Worm (Caenorhabditis elegans) whole organism, L4 larva: ENCODE measurements around the gene cha-1.
A peak's percentile ranks its signal among the peaks of the same experiment; 100 is the strongest.

Experiments
- F10B5.3 ChIP-seq: sonication (generic microtip); optimal IDR thresholded peaks from 2 replicates; lab custom pipeline; 2016; ENCODE audit warnings: mild to moderate bottlenecking, missing genetic modification characterization, missing compliant biosample characterization
- F44E2.7 ChIP-seq: fragments of 200-800 bp; sonication (Bioruptor generic); IDR thresholded peaks from 2 replicates; pipeline ENCODE4 v2.1.2; 2022; ENCODE audit warnings: missing genetic modification characterization, missing compliant biosample characterization
- Y75B8A.6 ChIP-seq: fragments of 200-800 bp; sonication (Bioruptor generic); IDR thresholded peaks from 2 replicates; pipeline ENCODE4 v1.3.6; 2022; ENCODE audit warnings: missing genetic modification reagents, missing genetic modification characterization, missing compliant biosample characterization
- ZK337.2 ChIP-seq: fragments of 200-800 bp; sonication (Bioruptor generic); IDR thresholded peaks from 2 replicates; pipeline ENCODE4 v1.3.6; 2022; ENCODE audit warnings: missing genetic modification reagents, missing genetic modification characterization, missing compliant biosample characterization
- ZK546.5 ChIP-seq, 2 experiments: sonication (generic microtip); optimal IDR thresholded peaks; 2 replicates each; lab custom pipeline; 2017; ENCODE audit warnings: missing biosample characterization in 2 of 2, missing genetic modification characterization in 2 of 2
- aha-1 ChIP-seq: fragments of 150-350 bp; peaks from one replicate; lab custom pipeline; 2014; ENCODE audit warnings: missing biosample characterization, missing genetic modification characterization
- aly-2 ChIP-seq: sonication (generic microtip); optimal IDR thresholded peaks from 2 replicates; lab custom pipeline; 2018; ENCODE audit warnings: missing biosample characterization, missing genetic modification characterization
- ama-1 ChIP-seq: fragments of 150-350 bp; optimal IDR thresholded peaks from 2 replicates; lab custom pipeline; 2014; ENCODE audit warnings: inconsistent platforms, mixed read lengths
- arid-1 ChIP-seq: fragments of 200-800 bp; sonication (Bioruptor generic); conservative IDR thresholded peaks from 2 replicates; pipeline ENCODE4 v1.3.6; 2022; ENCODE audit warnings: missing genetic modification reagents, missing genetic modification characterization, missing compliant biosample characterization
- ceh-20 ChIP-seq: fragments of 200-800 bp; sonication (Bioruptor generic); IDR thresholded peaks from 2 replicates; pipeline ENCODE4 v1.3.6; 2022; ENCODE audit warnings: missing genetic modification reagents, missing genetic modification characterization, missing compliant biosample characterization
- ceh-28 ChIP-seq: fragments of 150-350 bp; optimal IDR thresholded peaks from 2 replicates; lab custom pipeline; 2014; ENCODE audit warnings: missing biosample characterization, missing genetic modification reagents, missing genetic modification characterization
- ceh-44 ChIP-seq: fragments of 200-800 bp; sonication (Bioruptor generic); IDR thresholded peaks from 2 replicates; pipeline ENCODE4 v1.3.6; 2022; ENCODE audit warnings: missing genetic modification reagents, missing genetic modification characterization, missing compliant biosample characterization
- ceh-82 ChIP-seq: sonication (generic microtip); optimal IDR thresholded peaks from 2 replicates; lab custom pipeline; 2017; ENCODE audit warnings: missing biosample characterization, missing genetic modification characterization
- ces-1 ChIP-seq: fragments of 150-350 bp; sonication (generic microtip); optimal IDR thresholded peaks from 4 replicates; lab custom pipeline; 2014; ENCODE audit warnings: missing biosample characterization, missing genetic modification reagents, missing genetic modification characterization
- daf-8 ChIP-seq: fragments of 200-800 bp; sonication (Bioruptor generic); IDR thresholded peaks from 2 replicates; pipeline ENCODE4 v1.3.6; 2022; ENCODE audit warnings: missing genetic modification characterization, missing compliant biosample characterization
- dmd-6 ChIP-seq: fragments of 200-800 bp; sonication (Bioruptor generic); IDR thresholded peaks from 2 replicates; pipeline ENCODE4 v1.3.6; 2022; ENCODE audit warnings: missing genetic modification reagents, missing genetic modification characterization, missing compliant biosample characterization
- dpl-1 ChIP-seq: fragments of 150-350 bp; optimal IDR thresholded peaks from 2 replicates; lab custom pipeline; 2014; ENCODE audit warnings: missing biosample characterization, missing genetic modification reagents, missing genetic modification characterization
- duxl-1 ChIP-seq: sonication (generic microtip); optimal IDR thresholded peaks from 2 replicates; lab custom pipeline; 2016; ENCODE audit warnings: mild to moderate bottlenecking, missing genetic modification characterization, moderate library complexity, missing compliant biosample characterization; ENCODE audit not compliant: poor library complexity
- dve-1 ChIP-seq: sonication (generic microtip); optimal IDR thresholded peaks from 2 replicates; lab custom pipeline; 2017; ENCODE audit warnings: antibody characterized with exemption, mild to moderate bottlenecking, missing genetic modification characterization, missing compliant biosample characterization; ENCODE audit not compliant: insufficient read depth
- egl-43 ChIP-seq: fragments of 200-800 bp; sonication (Bioruptor generic); IDR thresholded peaks from 2 replicates; pipeline ENCODE4 v1.3.6; 2022; ENCODE audit warnings: missing genetic modification reagents, missing genetic modification characterization, missing compliant biosample characterization
- lim-7 ChIP-seq: fragments of 200-800 bp; sonication (Bioruptor generic); IDR thresholded peaks from 2 replicates; pipeline ENCODE4 v1.3.6; 2022; ENCODE audit warnings: missing genetic modification characterization, missing compliant biosample characterization
- lin-13 ChIP-seq: fragments of 150-350 bp; optimal IDR thresholded peaks from 2 replicates; lab custom pipeline; 2014; ENCODE audit warnings: missing biosample characterization, missing genetic modification reagents, missing genetic modification characterization
- lin-29 ChIP-seq: fragments of 200-800 bp; sonication (Bioruptor generic); IDR thresholded peaks from 2 replicates; pipeline ENCODE4 v1.3.6; 2022; ENCODE audit warnings: missing genetic modification reagents, missing genetic modification characterization, missing compliant biosample characterization
- lir-3 ChIP-seq: sonication (generic microtip); optimal IDR thresholded peaks from 2 replicates; lab custom pipeline; 2016; ENCODE audit warnings: mild to moderate bottlenecking, missing genetic modification characterization, missing compliant biosample characterization
- madf-5 ChIP-seq, 2 experiments: fragments of 200-800 bp; sonication (Bioruptor generic); IDR thresholded peaks; 2 replicates each; pipeline ENCODE4 v1.3.6; 2022; ENCODE audit warnings: missing compliant biosample characterization in 2 of 2, missing genetic modification characterization in 2 of 2
- mdl-1 ChIP-seq, 2 experiments: fragments of 150-350 bp in 1 of 2; sonication (generic microtip) in 1 of 2; optimal IDR thresholded peaks; 2 replicates each; lab custom pipeline; 2014 to 2017; ENCODE audit warnings: missing biosample characterization in 2 of 2, missing genetic modification characterization in 2 of 2
- mdt-29 ChIP-seq: fragments of 200-800 bp; sonication (Bioruptor generic); IDR thresholded peaks from 2 replicates; pipeline ENCODE4 v1.3.6; 2022; ENCODE audit warnings: missing genetic modification reagents, missing genetic modification characterization, missing compliant biosample characterization
- nhr-111 ChIP-seq: fragments of 200-800 bp; sonication (Bioruptor generic); optimal IDR thresholded peaks from 2 replicates; lab custom pipeline; 2018; ENCODE audit warnings: mild to moderate bottlenecking, missing genetic modification characterization, missing compliant biosample characterization
- nhr-237 ChIP-seq: sonication (generic microtip); optimal IDR thresholded peaks from 2 replicates; lab custom pipeline; 2017; ENCODE audit warnings: missing biosample characterization, missing genetic modification characterization
- nhr-28 ChIP-seq: fragments of 150-350 bp; optimal IDR thresholded peaks from 2 replicates; lab custom pipeline; 2014; ENCODE audit warnings: missing biosample characterization, missing genetic modification characterization
- nhr-42 ChIP-seq: fragments of 200-800 bp; sonication (Bioruptor generic); IDR thresholded peaks from 2 replicates; pipeline ENCODE4 v1.3.6; 2022; ENCODE audit warnings: missing genetic modification characterization, missing compliant biosample characterization
- php-3 ChIP-seq: fragments of 200-800 bp; sonication (Bioruptor generic); IDR thresholded peaks from 2 replicates; pipeline ENCODE4 v1.3.6; 2022; ENCODE audit warnings: missing genetic modification reagents, missing genetic modification characterization, missing compliant biosample characterization
- rbr-2 ChIP-seq: sonication (generic microtip); optimal IDR thresholded peaks from 2 replicates; lab custom pipeline; 2016; ENCODE audit warnings: missing genotype, missing genetic modification characterization, missing compliant biosample characterization
- sdz-12 ChIP-seq: fragments of 200-800 bp; sonication (Bioruptor generic); optimal IDR thresholded peaks from 2 replicates; lab custom pipeline; 2018; ENCODE audit warnings: mild to moderate bottlenecking, missing genetic modification characterization, missing compliant biosample characterization
- set-16 ChIP-seq: fragments of 200-800 bp; sonication (Bioruptor generic); IDR thresholded peaks from 2 replicates; pipeline ENCODE4 v1.3.6; 2022; ENCODE audit warnings: missing genetic modification reagents, missing genetic modification characterization, missing compliant biosample characterization
- skn-1 ChIP-seq: fragments of 150-350 bp; optimal IDR thresholded peaks from 2 replicates; lab custom pipeline; 2014; ENCODE audit warnings: missing biosample characterization, missing genetic modification characterization
- snpc-1.2 ChIP-seq: fragments of 200-800 bp; sonication (Bioruptor generic); IDR thresholded peaks from 2 replicates; pipeline ENCODE4 v1.3.6; 2022; ENCODE audit warnings: missing genetic modification reagents, missing genetic modification characterization, missing compliant biosample characterization
- snpc-4 ChIP-seq: fragments of 150-350 bp; optimal IDR thresholded peaks from 2 replicates; lab custom pipeline; 2014; ENCODE audit warnings: missing biosample characterization, missing genetic modification characterization
- spr-1 ChIP-seq: sonication (generic microtip); optimal IDR thresholded peaks from 2 replicates; lab custom pipeline; 2016; ENCODE audit warnings: mild to moderate bottlenecking, missing genetic modification characterization, missing compliant biosample characterization
- spr-3 ChIP-seq: fragments of 200-800 bp; sonication (Bioruptor generic); optimal IDR thresholded peaks from 2 replicates; lab custom pipeline; 2018; ENCODE audit warnings: mild to moderate bottlenecking, missing genetic modification characterization, missing compliant biosample characterization
- unc-130 ChIP-seq: sonication (generic microtip); optimal IDR thresholded peaks from 2 replicates; lab custom pipeline; 2016; ENCODE audit warnings: missing genetic modification reagents, missing genetic modification characterization, missing compliant biosample characterization
- unc-62 ChIP-seq, 3 experiments: fragments of 150-350 bp in 1 of 3; sonication (generic microtip); optimal IDR thresholded peaks in 2 of 3; peaks in 1 of 3; 1 replicate in 1 of 3; 2 replicates in 2 of 3; lab custom pipeline; 2014 to 2017; ENCODE audit warnings: missing biosample characterization in 3 of 3, missing genetic modification characterization in 3 of 3, missing genetic modification reagents in 3 of 3, missing genotype in 1 of 3
- zag-1 ChIP-seq: fragments of 150-350 bp; optimal IDR thresholded peaks from 2 replicates; lab custom pipeline; 2014; ENCODE audit warnings: missing biosample characterization, missing genetic modification characterization
- zfp-2 ChIP-seq: sonication (generic microtip); optimal IDR thresholded peaks from 2 replicates; lab custom pipeline; 2016; ENCODE audit warnings: mild to moderate bottlenecking, missing genetic modification characterization, missing compliant biosample characterization
- ztf-11 ChIP-seq: fragments of 150-350 bp; optimal IDR thresholded peaks from 2 replicates; lab custom pipeline; 2014; ENCODE audit warnings: missing biosample characterization, missing genetic modification characterization
- ztf-7 ChIP-seq: fragments of 150-350 bp; optimal IDR thresholded peaks from 2 replicates; lab custom pipeline; 2014; ENCODE audit warnings: missing biosample characterization, missing genetic modification characterization

cha-1 gene

DNA sequence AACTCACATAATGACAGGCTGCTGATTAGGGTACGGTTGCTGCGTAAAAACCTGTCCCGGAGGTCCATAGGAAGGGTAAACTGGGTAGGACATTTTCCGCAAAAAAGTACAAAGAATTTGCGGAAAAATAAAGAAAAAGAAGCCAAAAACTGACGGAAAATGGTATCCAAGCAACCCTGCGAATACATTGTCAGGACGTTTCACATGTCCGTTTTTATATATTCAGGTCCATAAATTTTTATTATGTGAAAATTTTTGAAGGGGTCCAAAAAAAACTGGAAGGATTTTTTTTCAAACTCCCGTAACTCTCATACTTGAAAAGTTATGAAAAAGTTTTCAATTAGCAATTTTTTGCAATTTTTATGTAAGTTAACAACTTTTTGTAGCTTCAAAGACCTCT is 17.7 kb upstream of the cha-1 start, which contains the start of gene CC8.3:
TSS of gene CC8.3 (minus strand) at position 101 of the 400 bp plus-strand sequence.
- TF ChIP-seq ceh-44 (no peak), daf-8 (no peak), aha-1 (tag; lab: Kevin White, UChicago) (no peak), ces-1 (GFP tag; lab: Kevin White, UChicago) (no peak), ceh-82 (no peak), F10B5.3 (tag; lab: Kevin White, UChicago) (no peak), sdz-12 (GFP tag; lab: Kevin White, UChicago) (no peak), nhr-111 (GFP tag; lab: Kevin White, UChicago) (no peak), zfp-2 (tag; lab: Kevin White, UChicago) (no peak), unc-62 (GFP tag; optimal IDR thresholded peaks at IDR 0.05 in 1 of 2; lab: Kevin White, UChicago) (no peak), unc-62 (tag; optimal IDR thresholded peaks at IDR 0.05; lab: Kevin White, UChicago) (no peak), aly-2 (tag; lab: Kevin White, UChicago) (no peak), ama-1 (lab: Kevin White, UChicago) (no peak), zag-1 (tag; lab: Kevin White, UChicago) (no peak), spr-3 (GFP tag; lab: Kevin White, UChicago) (no peak), Y75B8A.6 (GFP tag; lab: Robert Waterston, UW) (no peak), dve-1 (tag; lab: Kevin White, UChicago) (no peak), spr-1 (tag; lab: Kevin White, UChicago) (no peak), snpc-1.2 (GFP tag; lab: Robert Waterston, UW) (no peak)

DNA sequence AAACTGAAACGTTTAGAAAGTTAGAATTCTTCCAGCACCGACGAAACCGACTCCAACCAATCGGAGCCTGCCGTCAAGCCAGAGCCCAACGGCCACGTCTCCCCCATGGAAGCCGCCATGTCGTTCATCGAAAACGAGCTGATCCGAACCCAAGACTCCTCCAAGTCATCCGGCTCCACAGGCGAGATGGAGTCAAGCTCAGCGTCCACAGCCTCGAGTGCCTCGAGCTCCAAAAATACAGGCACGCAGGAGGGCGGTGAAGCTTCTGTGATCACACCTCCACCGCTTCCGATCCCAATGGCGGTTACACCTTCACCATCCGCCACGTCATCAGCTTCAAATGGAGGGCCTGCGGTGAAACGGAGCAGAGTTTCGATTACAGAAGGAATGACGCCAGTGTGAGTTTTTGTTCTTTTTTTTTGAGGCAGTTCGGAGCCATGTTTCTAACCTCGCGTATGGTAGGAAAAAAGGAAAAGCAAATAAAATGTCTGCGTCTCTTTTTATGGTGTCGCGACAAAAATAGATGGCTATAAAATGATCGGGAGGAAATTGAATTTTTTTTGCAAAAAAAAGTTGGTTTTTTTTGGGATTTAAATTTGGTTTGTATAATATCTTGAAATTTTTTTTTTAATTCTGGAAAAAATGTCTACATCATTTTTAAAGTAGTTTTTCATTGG is 13.9 kb upstream of the cha-1 start:
- TF ChIP-seq nhr-237 (tag; lab: Kevin White, UChicago) (no peak), set-16 (GFP tag; lab: Robert Waterston, UW) (peak; percentile 88), arid-1 (no peak), ceh-20 (GFP tag; lab: Robert Waterston, UW) (no peak), snpc-4 (no peak), nhr-28 (peak; percentile 27), dve-1 (tag; lab: Kevin White, UChicago) (peak; percentile 5), ZK546.5 (tag; optimal IDR thresholded peaks at IDR 0.05; lab: Kevin White, UChicago) (no peak), lin-29 (GFP tag; lab: Robert Waterston, UW) (no peak), php-3 (GFP tag; lab: Robert Waterston, UW) (0 out of 2 replicates have a peak, but pooled peaks have one; percentile 16), nhr-111 (GFP tag; lab: Kevin White, UChicago) (no peak), duxl-1 (no peak)

DNA sequence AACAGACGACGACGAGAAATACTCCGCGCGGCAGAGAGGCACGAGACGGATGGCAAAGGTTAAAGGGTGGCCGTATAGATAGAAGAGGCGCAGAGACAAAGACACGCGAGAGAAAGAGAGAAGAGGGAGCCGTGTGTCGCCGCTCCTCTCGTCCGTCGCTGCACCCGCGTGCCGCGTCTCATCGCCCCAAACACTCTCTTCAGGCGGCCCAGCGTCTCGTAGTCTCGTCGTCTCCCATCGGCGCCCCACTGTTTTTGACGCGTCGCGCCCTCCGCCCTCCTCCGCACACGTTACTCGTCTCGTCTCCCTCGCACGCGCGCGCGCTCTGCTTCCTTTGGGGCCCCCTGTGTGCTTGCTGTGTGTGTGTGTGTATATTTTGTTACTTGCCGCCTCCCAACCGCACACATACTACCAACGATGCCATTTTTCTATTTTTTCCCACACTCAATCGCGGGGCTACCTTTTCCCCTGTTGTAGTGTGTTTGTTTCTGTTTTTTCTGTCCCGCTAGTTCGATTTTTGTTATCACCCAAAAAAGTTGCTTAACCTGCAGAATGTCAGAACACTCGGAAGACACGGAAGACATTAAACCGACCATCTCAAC is 12.1 kb upstream of the cha-1 start, which contains the start of gene madf-9:
TSS of gene madf-9 (plus strand) at position 552 of the 602 bp plus-strand sequence.
- TF ChIP-seq madf-5 (GFP tag; IDR thresholded peaks at IDR 0.05; lab: Robert Waterston, UW) (0 out of 4 replicates have a peak, but pooled peaks of 1 of the 2 experiments have one; percentile 28), egl-43 (peak; percentile 83), nhr-42 (GFP tag; lab: Robert Waterston, UW) (peak; percentile 76; the same call in 1 of the 2 replicates), mdl-1 (tag; optimal IDR thresholded peaks at IDR 0.05; lab: Kevin White, UChicago) (peak; percentile 78 to 88), lin-13 (GFP tag; lab: Kevin White, UChicago) (no peak), ceh-20 (GFP tag; lab: Robert Waterston, UW) (peak; percentile 22; the same call in 1 of the 2 replicates), ceh-28 (tag; lab: Kevin White, UChicago) (no peak), F10B5.3 (tag; lab: Kevin White, UChicago) (peak; percentile 13), unc-130 (no peak), ztf-7 (no peak), Y75B8A.6 (GFP tag; lab: Robert Waterston, UW) (no peak), mdt-29 (no peak), F44E2.7 (no peak), ztf-11 (no peak), lim-7 (GFP tag; lab: Robert Waterston, UW) (no peak), aha-1 (tag; lab: Kevin White, UChicago) (peak; percentile 99), dmd-6 (GFP tag; lab: Robert Waterston, UW) (peak; percentile 47), skn-1 (tag; lab: Kevin White, UChicago) (no peak), ZK546.5 (tag; optimal IDR thresholded peaks at IDR 0.05; lab: Kevin White, UChicago) (no peak), snpc-4 (no peak), dpl-1 (peak; percentile 18), rbr-2 (peak; percentile 79), lir-3 (no peak), daf-8 (no peak), spr-3 (GFP tag; lab: Kevin White, UChicago) (peak; percentile 26), ZK337.2 (GFP tag; lab: Robert Waterston, UW) (no peak)
